Fruit fly (Drosophila melanogaster): ENCODE results near the gene CG9932.

Gene CG9932

DNA sequence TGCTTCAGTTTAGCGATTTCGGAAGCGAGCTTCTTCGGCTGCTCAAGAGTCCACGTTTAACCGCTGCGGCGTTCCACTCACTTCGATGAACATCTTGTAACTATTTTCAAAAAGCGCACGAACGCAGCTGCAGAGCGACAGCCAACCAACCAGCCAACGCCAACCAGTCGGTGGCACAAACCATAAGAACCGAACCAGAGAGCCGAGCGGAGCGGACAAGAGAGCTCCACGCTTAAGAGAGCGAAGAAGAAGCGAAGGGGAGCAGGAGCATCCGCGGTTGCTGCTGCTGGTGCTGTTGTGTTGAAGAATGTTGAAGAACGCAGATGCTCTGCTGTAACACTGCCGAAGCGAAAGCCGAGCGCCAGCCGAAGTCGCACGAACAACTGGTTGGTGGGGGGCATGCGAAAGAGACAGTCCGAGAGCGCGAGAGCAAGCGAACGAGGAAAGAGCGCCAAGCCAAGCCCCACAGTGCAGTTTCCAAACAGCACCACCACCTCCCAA, at the start of gene CG9932:
Gene CG9932 (minus strand): TSS at position 104 of the 501 bp plus-strand sequence.
- TF ChIP-seq fru (GFP tag; optimal IDR thresholded peaks at IDR 0.05) (peak; percentile 60), Rel (GFP tag; optimal IDR thresholded peaks at IDR 0.05) (no peak), Rel (tag; optimal IDR thresholded peaks at IDR 0.05) (no peak), br (GFP tag; optimal IDR thresholded peaks at IDR 0.05) (peak; percentile 28), sv (GFP tag; optimal IDR thresholded peaks at IDR 0.05) (no peak), CrebA (GFP tag; optimal IDR thresholded peaks at IDR 0.05; ENCODE audit: borderline replicate concordance) (peak; percentile 82), foxo (GFP tag; optimal IDR thresholded peaks at IDR 0.05) (peak; percentile 17 to 42), Sp1 (GFP tag; optimal IDR thresholded peaks at IDR 0.05) (peak; percentile 28), HLH106 (tag; optimal IDR thresholded peaks at IDR 0.05) (no peak), Dif (GFP tag; optimal IDR thresholded peaks at IDR 0.05; ENCODE audit: partially characterized antibody) (peak; percentile 97), N (GFP tag; optimal IDR thresholded peaks at IDR 0.05) (no peak), jim (GFP tag; optimal IDR thresholded peaks at IDR 0.05) (no peak), usp (GFP tag; optimal IDR thresholded peaks at IDR 0.05) (no peak), Mio (GFP tag; optimal IDR thresholded peaks at IDR 0.05) (no peak), dmrt93B (GFP tag; optimal IDR thresholded peaks at IDR 0.05) (no peak), tai (GFP tag; optimal IDR thresholded peaks at IDR 0.05) (no peak), rgr (GFP tag; optimal IDR thresholded peaks at IDR 0.05) (peak; percentile 53), CG32264 (GFP tag; optimal IDR thresholded peaks at IDR 0.05) (no peak), Dfd (GFP tag; optimal IDR thresholded peaks at IDR 0.05) (no peak), ey (GFP tag; optimal IDR thresholded peaks at IDR 0.05) (peak; percentile 7), sage (GFP tag; optimal IDR thresholded peaks at IDR 0.05) (peak; percentile 28), Hr78 (GFP tag; optimal IDR thresholded peaks at IDR 0.05) (no peak), pan (optimal IDR thresholded peaks at IDR 0.05) (no peak), dsf (GFP tag; optimal IDR thresholded peaks at IDR 0.05; ENCODE audit: borderline replicate concordance) (no peak), OdsH (GFP tag; optimal IDR thresholded peaks at IDR 0.05) (peak; percentile 36), Jra (GFP tag; optimal IDR thresholded peaks at IDR 0.05) (no peak), dl (GFP tag; optimal IDR thresholded peaks at IDR 0.05; ENCODE audit: insufficient read depth in 1 of 2, partially characterized antibody in 2 of 2) (peak; percentile 83 to 95), GATAd (GFP tag; optimal IDR thresholded peaks at IDR 0.05) (no peak), brk (GFP tag; optimal IDR thresholded peaks at IDR 0.05) (no peak), lola (GFP tag; optimal IDR thresholded peaks at IDR 0.05) (no peak), psq (GFP tag; optimal IDR thresholded peaks at IDR 0.05) (peak; percentile 39), Hr83 (GFP tag; optimal IDR thresholded peaks at IDR 0.05; ENCODE audit: poor library complexity, severe bottlenecking) (peak; percentile 55), Vsx2 (GFP tag; optimal IDR thresholded peaks at IDR 0.05; ENCODE audit: partially characterized antibody) (peak; percentile 64), Myc (optimal IDR thresholded peaks at IDR 0.05) (no peak), h (GFP tag; optimal IDR thresholded peaks at IDR 0.05) (peak; percentile 75), CG9705 (GFP tag; optimal IDR thresholded peaks at IDR 0.05) (no peak), Abd-B (GFP tag; optimal IDR thresholded peaks at IDR 0.05) (no peak), Hnf4 (GFP tag; optimal IDR thresholded peaks at IDR 0.05) (peak; percentile 38), woc (GFP tag; optimal IDR thresholded peaks at IDR 0.05) (no peak)

DNA sequence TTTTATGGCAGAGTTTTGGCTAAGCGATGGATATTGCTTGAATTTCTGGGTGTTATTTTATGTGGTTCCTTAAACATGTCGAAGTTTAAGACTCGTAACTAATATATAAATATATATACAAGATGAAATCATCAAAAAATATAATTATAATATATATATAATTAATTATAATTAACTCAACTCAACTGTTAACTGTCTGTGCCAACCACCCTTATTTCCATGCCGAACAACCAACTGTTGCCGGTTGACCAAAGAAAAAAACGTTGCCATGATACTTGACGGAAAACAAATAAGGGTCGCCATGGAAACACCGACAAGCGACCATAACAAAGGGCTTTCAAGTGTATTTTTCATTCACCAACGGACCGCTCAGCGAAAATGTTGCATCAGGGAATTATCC, 46.6 kb upstream of the CG9932 start, which contains the start of gene Ttc30:
Gene Ttc30 (plus strand): TSS at position 301 of the 400 bp plus-strand sequence.
- TF ChIP-seq ey (GFP tag; optimal IDR thresholded peaks at IDR 0.05) (no peak), CG32264 (GFP tag; optimal IDR thresholded peaks at IDR 0.05) (no peak), N (GFP tag; optimal IDR thresholded peaks at IDR 0.05) (no peak), Hnf4 (GFP tag; optimal IDR thresholded peaks at IDR 0.05) (no peak), pan (optimal IDR thresholded peaks at IDR 0.05) (no peak), rgr (GFP tag; optimal IDR thresholded peaks at IDR 0.05) (no peak), Mio (GFP tag; optimal IDR thresholded peaks at IDR 0.05) (no peak), Myc (optimal IDR thresholded peaks at IDR 0.05) (no peak), CG9705 (GFP tag; optimal IDR thresholded peaks at IDR 0.05) (no peak)

DNA sequence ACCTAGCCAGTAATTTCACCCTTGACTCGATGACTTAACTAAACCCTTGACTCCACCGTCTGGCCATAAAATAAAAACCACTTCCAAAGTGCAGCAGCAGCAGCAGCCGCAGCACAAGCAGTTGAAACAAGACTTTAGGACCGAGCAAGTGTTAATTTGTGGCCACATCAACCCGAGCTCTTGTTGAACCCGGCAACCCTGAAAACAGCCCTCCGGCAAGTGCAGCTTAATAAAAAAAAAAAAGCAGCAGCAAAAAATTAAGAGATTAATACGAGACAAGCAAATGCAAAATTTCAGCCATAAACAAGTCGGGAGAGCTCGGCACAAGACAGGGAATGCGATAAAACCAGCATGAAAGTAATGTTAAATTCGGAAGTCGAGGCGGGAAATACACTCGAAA, 44.9 kb upstream of the CG9932 start:
- TF ChIP-seq woc (GFP tag; optimal IDR thresholded peaks at IDR 0.05) (no peak), OdsH (GFP tag; optimal IDR thresholded peaks at IDR 0.05) (no peak), ey (GFP tag; optimal IDR thresholded peaks at IDR 0.05) (no peak), Hnf4 (GFP tag; optimal IDR thresholded peaks at IDR 0.05) (no peak), CG32264 (GFP tag; optimal IDR thresholded peaks at IDR 0.05) (no peak), Myc (optimal IDR thresholded peaks at IDR 0.05) (no peak), Abd-B (GFP tag; optimal IDR thresholded peaks at IDR 0.05) (no peak), rgr (GFP tag; optimal IDR thresholded peaks at IDR 0.05) (no peak), Dfd (GFP tag; optimal IDR thresholded peaks at IDR 0.05) (no peak), tai (GFP tag; optimal IDR thresholded peaks at IDR 0.05) (no peak), lola (GFP tag; optimal IDR thresholded peaks at IDR 0.05) (no peak), Hr78 (GFP tag; optimal IDR thresholded peaks at IDR 0.05) (no peak), Vsx2 (GFP tag; optimal IDR thresholded peaks at IDR 0.05; ENCODE audit: partially characterized antibody) (no peak), usp (GFP tag; optimal IDR thresholded peaks at IDR 0.05) (no peak), Jra (GFP tag; optimal IDR thresholded peaks at IDR 0.05) (no peak), Sp1 (GFP tag; optimal IDR thresholded peaks at IDR 0.05) (no peak), sv (GFP tag; optimal IDR thresholded peaks at IDR 0.05) (no peak), GATAd (GFP tag; optimal IDR thresholded peaks at IDR 0.05) (no peak), N (GFP tag; optimal IDR thresholded peaks at IDR 0.05) (no peak), foxo (GFP tag; optimal IDR thresholded peaks at IDR 0.05) (no peak)
